Fruit fly (Drosophila melanogaster): ENCODE results near the gene mei-217.

dm6 chrX:17183486-17183885, 40.7 kb upstream of the mei-217 start:
- no peak for TF ChIP-seq achi (GFP tag; optimal IDR thresholded peaks at IDR 0.05)
- no peak for TF ChIP-seq CG6808 (GFP tag; optimal IDR thresholded peaks at IDR 0.05)
- no peak for TF ChIP-seq Sox15 (GFP tag; optimal IDR thresholded peaks at IDR 0.05)
- no peak for TF ChIP-seq CG10631 (GFP tag; optimal IDR thresholded peaks at IDR 0.05)
- no peak for TF ChIP-seq CG3032 (tag; optimal IDR thresholded peaks at IDR 0.05)
- TF ChIP-seq topi (GFP tag; optimal IDR thresholded peaks at IDR 0.05), result no peak
- TF ChIP-seq spab (GFP tag; optimal IDR thresholded peaks at IDR 0.05), result no peak
- no peak for TF ChIP-seq CG6854 (GFP tag; optimal IDR thresholded peaks at IDR 0.05)
- TF ChIP-seq Sox102F (GFP tag; optimal IDR thresholded peaks at IDR 0.05), result no peak
- TF ChIP-seq CG1621 (tag; optimal IDR thresholded peaks at IDR 0.05), result no peak
- TF ChIP-seq lz (GFP tag; optimal IDR thresholded peaks at IDR 0.05), result no peak
- TF ChIP-seq acj6 (GFP tag; optimal IDR thresholded peaks at IDR 0.05), result no peak
- no peak for TF ChIP-seq OdsH (GFP tag; optimal IDR thresholded peaks at IDR 0.05)
- no peak for TF ChIP-seq CG7368 (GFP tag; optimal IDR thresholded peaks at IDR 0.05)
